Worm (Caenorhabditis elegans): ENCODE data around the gene rgs-6.

Gene rgs-6

DNA sequence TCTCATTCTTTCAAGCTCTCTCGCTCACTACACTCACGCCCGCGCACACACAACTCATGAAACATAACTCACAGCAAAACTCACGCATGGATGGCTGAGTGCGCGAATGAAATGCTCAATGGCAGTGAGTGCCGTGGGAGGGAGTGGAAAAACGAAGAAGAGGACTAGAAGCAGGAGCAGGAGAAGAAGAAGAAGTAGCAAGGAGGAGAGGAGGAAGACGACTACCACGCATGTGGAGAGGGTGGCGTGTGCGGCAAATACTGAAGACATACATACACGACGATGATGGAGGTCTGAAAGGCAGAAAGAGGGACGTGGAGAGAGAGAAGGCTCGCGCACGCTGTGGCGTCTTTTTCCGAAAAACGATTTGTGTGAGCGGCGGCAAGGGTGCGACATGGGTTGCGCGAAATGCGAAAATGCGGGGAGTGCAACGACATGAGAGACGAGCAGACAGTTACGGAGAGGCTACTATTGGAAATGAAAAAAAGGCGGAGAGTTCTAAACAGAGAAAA lies 4.6 kb downstream of the rgs-6 start (continued):
- TF ChIP-seq F49E8.2 (tag; optimal IDR thresholded peaks at IDR 0.05; ENCODE audit: insufficient read depth) (no peak), hmg-1.2 (GFP tag; IDR thresholded peaks at IDR 0.05) (peak; percentile 19), lin-40 (tag; optimal IDR thresholded peaks at IDR 0.05) (peak; percentile 64), T07F8.4 (tag; optimal IDR thresholded peaks at IDR 0.05) (no peak), madf-8 (GFP tag; conservative IDR thresholded peaks at IDR 0.05) (no peak), K12H6.12 (tag; optimal IDR thresholded peaks at IDR 0.05) (peak; percentile 76), lin-35 (GFP tag; optimal IDR thresholded peaks at IDR 0.05) (peak in 1 of 3 experiments; percentile 60), mxl-1 (tag; optimal IDR thresholded peaks at IDR 0.05) (no peak), F22D6.2 (tag; optimal IDR thresholded peaks at IDR 0.05) (no peak), repo-1 (tag; optimal IDR thresholded peaks at IDR 0.05) (peak; percentile 7), B0035.1 (tag; optimal IDR thresholded peaks at IDR 0.05) (no peak), C17E4.6 (GFP tag; IDR thresholded peaks at IDR 0.05) (no peak), ceh-27 (GFP tag; optimal IDR thresholded peaks at IDR 0.05) (peak; percentile 62), atf-7 (tag; optimal IDR thresholded peaks at IDR 0.05) (peak; percentile 4), somi-1 (GFP tag; optimal IDR thresholded peaks at IDR 0.05) (peak; percentile 22), F55B11.4 (tag; optimal IDR thresholded peaks at IDR 0.05; ENCODE audit: borderline replicate concordance, insufficient read depth) (no peak), cebp-1 (GFP tag; IDR thresholded peaks at IDR 0.05) (no peak), cebp-1 (tag; optimal IDR thresholded peaks at IDR 0.05) (peak; percentile 67), dox-1 (GFP tag; IDR thresholded peaks at IDR 0.05) (peak; percentile 42; the same call in 1 of the 2 replicates), ztf-18 (tag; optimal IDR thresholded peaks at IDR 0.05) (peak; percentile 33), die-1 (tag; optimal IDR thresholded peaks at IDR 0.05) (peak; percentile 27), nhr-80 (tag; optimal IDR thresholded peaks at IDR 0.05) (no peak), Y67H2A.10 (GFP tag; conservative IDR thresholded peaks at IDR 0.05) (no peak)

DNA sequence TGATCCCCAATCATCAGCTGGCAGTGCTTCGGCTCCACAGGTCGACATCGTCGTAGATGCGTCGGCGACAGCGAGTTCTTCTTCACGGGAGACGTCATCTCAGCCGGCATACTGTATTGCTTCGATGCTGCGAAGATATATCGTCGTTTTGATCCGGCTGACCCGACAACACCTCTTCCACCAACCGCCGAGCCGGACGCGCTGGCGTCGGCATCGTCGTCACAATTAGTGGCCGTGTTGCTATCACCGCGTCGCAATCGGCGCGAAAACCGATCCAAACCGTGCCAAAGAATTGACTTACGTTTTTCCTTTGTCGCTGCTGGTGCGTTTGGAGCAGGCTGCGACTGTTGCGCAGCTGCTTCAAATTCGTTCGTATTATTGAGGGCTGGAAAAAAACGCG lies 7.4 kb downstream of the rgs-6 start:
- TF ChIP-seq F33H1.4 (GFP tag; IDR thresholded peaks at IDR 0.05) (no peak), fkh-3 (tag; optimal IDR thresholded peaks at IDR 0.05) (no peak), lsl-1 (GFP tag; optimal IDR thresholded peaks at IDR 0.05) (no peak), ztf-25 (GFP tag; IDR thresholded peaks at IDR 0.05) (no peak), tbp1 (GFP tag; optimal IDR thresholded peaks at IDR 0.05) (no peak), madf-6 (GFP tag; IDR thresholded peaks at IDR 0.05) (no peak), attf-6 (GFP tag; IDR thresholded peaks at IDR 0.05) (no peak), ztf-28 (GFP tag; IDR thresholded peaks at IDR 0.05) (no peak), atf-7 (tag; optimal IDR thresholded peaks at IDR 0.05) (no peak), zfh-2 (GFP tag; conservative IDR thresholded peaks at IDR 0.05) (peak; percentile 83), sptf-2 (GFP tag; optimal IDR thresholded peaks at IDR 0.05) (no peak), cebp-2 (GFP tag; IDR thresholded peaks at IDR 0.05) (0 out of 2 replicates have a peak, but pooled peaks have one; percentile 39)

DNA sequence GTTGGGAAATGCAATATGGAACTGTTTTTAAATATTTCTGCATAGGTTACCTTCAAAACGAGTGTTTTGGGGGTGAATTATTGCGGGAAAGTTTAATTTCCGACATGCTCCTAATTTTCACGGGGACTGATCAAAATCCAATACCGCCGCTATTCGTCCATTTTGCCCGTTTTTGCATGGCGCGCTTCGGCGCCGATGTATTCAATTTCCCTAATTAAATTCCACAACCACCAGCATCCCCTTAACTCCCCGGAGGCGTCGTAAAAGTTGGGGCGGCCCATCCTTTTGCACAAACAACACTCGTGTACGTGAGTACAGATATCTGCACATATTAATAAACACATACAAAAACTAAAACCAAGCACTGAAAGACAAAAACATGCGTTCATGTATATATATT lies 9.0 kb downstream of the rgs-6 start:
- no peak for TF ChIP-seq ama-1 (optimal IDR thresholded peaks at IDR 0.05)
- TF ChIP-seq ama-1 (GFP tag; optimal IDR thresholded peaks at IDR 0.05) = no peak
- 0 out of 2 replicates have a peak, but pooled peaks have one; percentile 12 for TF ChIP-seq cebp-1 (GFP tag; IDR thresholded peaks at IDR 0.05)
- no peak for TF ChIP-seq cebp-1 (tag; optimal IDR thresholded peaks at IDR 0.05)
- TF ChIP-seq ceh-100 (GFP tag; IDR thresholded peaks at IDR 0.05) = no peak
- TF ChIP-seq rpc-1 (optimal IDR thresholded peaks at IDR 0.05) = no peak
- no peak for TF ChIP-seq rpc-1 (tag; optimal IDR thresholded peaks at IDR 0.05)
- TF ChIP-seq ztf-25 (GFP tag; IDR thresholded peaks at IDR 0.05) = no peak
- TF ChIP-seq attf-3 (GFP tag; conservative IDR thresholded peaks at IDR 0.05) = no peak
- no peak for TF ChIP-seq F23B12.7 (tag; optimal IDR thresholded peaks at IDR 0.05; ENCODE audit: insufficient read depth)

Measured in whole organism, young adult.